Fruit fly (Drosophila melanogaster) whole organism, embryonic: ENCODE data around the gene Rpn9.
A peak's percentile ranks its signal among the peaks of the same experiment; 100 is the strongest.

Source experiments
- Ada2b ChIP-seq: fragments of 200-800 bp; sonication (Bioruptor generic); IDR thresholded peaks from 2 replicates; pipeline ENCODE4 v1.3.6; 2022; ENCODE audit warnings: missing biosample characterization, missing genetic modification characterization
- Atf-2 ChIP-seq: fragments of 200-800 bp; sonication (Bioruptor generic); optimal IDR thresholded peaks from 2 replicates; lab custom pipeline; 2016; ENCODE audit warnings: missing biosample characterization, missing genetic modification characterization
- CG10565 ChIP-seq: fragments of 200-800 bp; sonication (Bioruptor generic); optimal IDR thresholded peaks from 3 replicates; lab custom pipeline; 2016; ENCODE audit warnings: missing biosample characterization, mild to moderate bottlenecking, missing genetic modification characterization
- CG11093 ChIP-seq: fragments of 200-800 bp; sonication (Bioruptor generic); IDR thresholded peaks from 3 replicates; pipeline ENCODE4 v1.3.6; 2022; ENCODE audit warnings: missing biosample characterization, missing genetic modification characterization
- CG12071 ChIP-seq: fragments of 200-800 bp; sonication (Bioruptor generic); optimal IDR thresholded peaks from 3 replicates; lab custom pipeline; 2018; ENCODE audit warnings: missing biosample characterization, mild to moderate bottlenecking, missing genetic modification characterization
- CG1602 ChIP-seq: fragments of 200-800 bp; sonication (Bioruptor generic); optimal IDR thresholded peaks from 3 replicates; lab custom pipeline; 2016; ENCODE audit warnings: missing biosample characterization, missing genetic modification characterization
- CG16815 ChIP-seq: fragments of 200-800 bp; sonication (Bioruptor generic); optimal IDR thresholded peaks from 3 replicates; lab custom pipeline; 2017; ENCODE audit warnings: missing biosample characterization, mild to moderate bottlenecking, missing genetic modification characterization
- CG17568 ChIP-seq: fragments of 200-800 bp; sonication (Bioruptor generic); optimal IDR thresholded peaks from 2 replicates; lab custom pipeline; 2018; ENCODE audit warnings: missing biosample characterization, mild to moderate bottlenecking, missing genetic modification characterization, moderate library complexity
- CG18476 ChIP-seq: fragments of 200-800 bp; sonication (Bioruptor generic); optimal IDR thresholded peaks from 2 replicates; lab custom pipeline; 2016; ENCODE audit warnings: missing biosample characterization, mild to moderate bottlenecking, missing genetic modification characterization
- CG18764 ChIP-seq: fragments of 200-800 bp; sonication (Bioruptor generic); optimal IDR thresholded peaks from 3 replicates; lab custom pipeline; 2016; ENCODE audit warnings: missing biosample characterization, missing genetic modification characterization
- CG2116 ChIP-seq: fragments of 200-800 bp; sonication (Bioruptor generic); optimal IDR thresholded peaks from 3 replicates; lab custom pipeline; 2018; ENCODE audit warnings: missing biosample characterization, mild to moderate bottlenecking, missing genetic modification characterization
- CG2712 ChIP-seq: fragments of 200-800 bp; optimal IDR thresholded peaks from 3 replicates; lab custom pipeline; 2019; ENCODE audit warnings: missing biosample characterization, mild to moderate bottlenecking, missing genetic modification characterization, moderate library complexity
- CG33557 ChIP-seq: fragments of 200-800 bp; sonication (Bioruptor generic); optimal IDR thresholded peaks from 2 replicates; lab custom pipeline; 2019; ENCODE audit warnings: missing biosample characterization, mild to moderate bottlenecking, missing genetic modification characterization, moderate library complexity
- CG34224 ChIP-seq: fragments of 200-800 bp; sonication (Bioruptor generic); IDR thresholded peaks from 3 replicates; pipeline ENCODE4 v1.3.6; 2022; ENCODE audit warnings: missing biosample characterization, missing genetic modification characterization; ENCODE audit not compliant: partially characterized antibody
- CG4707 ChIP-seq: fragments of 200-800 bp; sonication (Bioruptor generic); optimal IDR thresholded peaks from 2 replicates; lab custom pipeline; 2018; ENCODE audit warnings: missing biosample characterization, mild to moderate bottlenecking, missing genetic modification characterization, moderate library complexity
- CG6683 ChIP-seq: fragments of 200-800 bp; sonication (Bioruptor generic); optimal IDR thresholded peaks from 2 replicates; lab custom pipeline; 2017; ENCODE audit warnings: missing biosample characterization, mild to moderate bottlenecking, missing genetic modification characterization, missing genetic modification reagents
- CG7786 ChIP-seq: fragments of 200-800 bp; sonication (Bioruptor generic); optimal IDR thresholded peaks from 2 replicates; lab custom pipeline; 2016; ENCODE audit warnings: missing biosample characterization, missing genetic modification characterization
- CG8359 ChIP-seq: fragments of 200-800 bp; sonication (Bioruptor generic); optimal IDR thresholded peaks from 2 replicates; lab custom pipeline; 2017; ENCODE audit warnings: missing biosample characterization, mild to moderate bottlenecking, missing genetic modification characterization, borderline replicate concordance
- CG8924 ChIP-seq: fragments of 200-800 bp; optimal IDR thresholded peaks from 3 replicates; lab custom pipeline; 2019; ENCODE audit warnings: missing biosample characterization, mild to moderate bottlenecking, missing genetic modification characterization, moderate library complexity
- CG9437 ChIP-seq: fragments of 200-800 bp; sonication (Bioruptor generic); optimal IDR thresholded peaks from 2 replicates; lab custom pipeline; 2018; ENCODE audit warnings: missing biosample characterization, mild to moderate bottlenecking, missing genetic modification characterization
- CG9817 ChIP-seq: fragments of 200-800 bp; sonication (Bioruptor generic); optimal IDR thresholded peaks from 2 replicates; lab custom pipeline; 2018; ENCODE audit warnings: missing biosample characterization, mild to moderate bottlenecking, missing genetic modification characterization, moderate library complexity
- CkIIα-i1 ChIP-seq: fragments of 200-800 bp; sonication (Bioruptor generic); IDR thresholded peaks from 2 replicates; pipeline ENCODE4 v1.3.6; 2022; ENCODE audit warnings: missing biosample characterization, missing genetic modification characterization
- D19A ChIP-seq: fragments of 200-800 bp; optimal IDR thresholded peaks from 3 replicates; lab custom pipeline; 2019; ENCODE audit warnings: missing biosample characterization, mild to moderate bottlenecking, missing genetic modification characterization, moderate library complexity
- D19B ChIP-seq: fragments of 200-800 bp; sonication (Bioruptor generic); optimal IDR thresholded peaks from 2 replicates; lab custom pipeline; 2017; ENCODE audit warnings: missing biosample characterization, mild to moderate bottlenecking, missing genetic modification characterization
- E2f1 ChIP-seq: fragments of 200-800 bp; sonication (Bioruptor generic); IDR thresholded peaks from 2 replicates; pipeline ENCODE4 v1.3.6; 2022; ENCODE audit warnings: missing biosample characterization, missing genetic modification characterization
- ERR ChIP-seq: fragments of 200-800 bp; sonication (Bioruptor generic); optimal IDR thresholded peaks from 2 replicates; lab custom pipeline; 2016; ENCODE audit warnings: missing biosample characterization, missing genetic modification characterization
- Myb ChIP-seq: fragments of 200-800 bp; sonication (Bioruptor generic); optimal IDR thresholded peaks from 2 replicates; lab custom pipeline; 2016; ENCODE audit warnings: missing biosample characterization, missing genetic modification characterization
- Pdp1 ChIP-seq, 2 experiments: fragments of 200-800 bp; sonication (Bioruptor generic); optimal IDR thresholded peaks; 3 replicates each; lab custom pipeline; 2016; ENCODE audit warnings: missing biosample characterization in 2 of 2, missing genetic modification characterization in 2 of 2, mild to moderate bottlenecking in 1 of 2, moderate library complexity in 1 of 2
- YL-1 ChIP-seq: fragments of 200-800 bp; sonication (Bioruptor generic); optimal IDR thresholded peaks from 3 replicates; lab custom pipeline; 2017; ENCODE audit warnings: missing biosample characterization, mild to moderate bottlenecking, missing genetic modification characterization
- ara ChIP-seq: fragments of 200-800 bp; sonication (Bioruptor generic); IDR thresholded peaks from 2 replicates; pipeline ENCODE4 v1.3.6; 2022; ENCODE audit warnings: missing biosample characterization, missing genetic modification characterization
- dmrt99B ChIP-seq: fragments of 200-800 bp; sonication (Bioruptor generic); optimal IDR thresholded peaks from 2 replicates; lab custom pipeline; 2018; ENCODE audit warnings: missing biosample characterization, mild to moderate bottlenecking, missing genetic modification characterization, moderate library complexity
- ems ChIP-seq: fragments of 200-800 bp; sonication (Bioruptor generic); optimal IDR thresholded peaks from 3 replicates; lab custom pipeline; 2016; ENCODE audit warnings: missing biosample characterization, missing genetic modification characterization
- eyg ChIP-seq: fragments of 200-800 bp; sonication (Bioruptor generic); optimal IDR thresholded peaks from 3 replicates; lab custom pipeline; 2016; ENCODE audit warnings: missing biosample characterization, missing genetic modification characterization
- gcm ChIP-seq: fragments of 200-800 bp; sonication (Bioruptor generic); optimal IDR thresholded peaks from 2 replicates; lab custom pipeline; 2019; ENCODE audit warnings: missing biosample characterization, mild to moderate bottlenecking, missing genetic modification characterization, moderate library complexity
- gcm2 ChIP-seq: fragments of 200-800 bp; sonication (Bioruptor generic); optimal IDR thresholded peaks from 2 replicates; lab custom pipeline; 2016; ENCODE audit warnings: missing biosample characterization, missing genetic modification characterization
- gsb ChIP-seq: fragments of 200-800 bp; sonication (Bioruptor generic); IDR thresholded peaks from 2 replicates; pipeline ENCODE4 v1.3.6; 2022; ENCODE audit warnings: missing biosample characterization, missing genetic modification characterization
- ham ChIP-seq: fragments of 200-800 bp; sonication (Bioruptor generic); IDR thresholded peaks from 2 replicates; pipeline ENCODE4 v1.3.6; 2022; ENCODE audit warnings: missing biosample characterization, missing genetic modification characterization
- her ChIP-seq: fragments of 200-800 bp; sonication (Bioruptor generic); optimal IDR thresholded peaks from 2 replicates; lab custom pipeline; 2016; ENCODE audit warnings: missing biosample characterization, missing genetic modification characterization
- jumu ChIP-seq: fragments of 200-800 bp; sonication (Bioruptor generic); optimal IDR thresholded peaks from 3 replicates; lab custom pipeline; 2016; ENCODE audit warnings: missing biosample characterization, missing genetic modification characterization
- ken ChIP-seq: fragments of 200-800 bp; sonication (Bioruptor generic); IDR thresholded peaks from 3 replicates; pipeline ENCODE4 v1.3.6; 2022; ENCODE audit warnings: missing biosample characterization, missing genetic modification characterization
- lab ChIP-seq: fragments of 200-800 bp; sonication (Bioruptor generic); optimal IDR thresholded peaks from 3 replicates; lab custom pipeline; 2017; ENCODE audit warnings: missing biosample characterization, missing genetic modification characterization, mild to moderate bottlenecking, moderate library complexity, missing genetic modification reagents
- nau ChIP-seq: fragments of 200-800 bp; sonication (Bioruptor generic); optimal IDR thresholded peaks from 3 replicates; lab custom pipeline; 2017; ENCODE audit warnings: missing biosample characterization, mild to moderate bottlenecking, missing genetic modification characterization, missing genetic modification reagents
- org-1 ChIP-seq: fragments of 200-800 bp; sonication (Bioruptor generic); optimal IDR thresholded peaks from 2 replicates; lab custom pipeline; 2017; ENCODE audit warnings: missing biosample characterization, missing genetic modification characterization
- row ChIP-seq: fragments of 200-800 bp; sonication (Bioruptor generic); IDR thresholded peaks from 3 replicates; pipeline ENCODE4 v1.3.6; 2022; ENCODE audit warnings: missing biosample characterization, missing genetic modification characterization
- seq ChIP-seq: fragments of 200-800 bp; sonication (Bioruptor generic); IDR thresholded peaks from 2 replicates; pipeline ENCODE4 v1.3.6; 2022; ENCODE audit warnings: missing biosample characterization, missing genetic modification characterization
- tgo ChIP-seq: fragments of 200-800 bp; sonication (Bioruptor generic); IDR thresholded peaks from 3 replicates; pipeline ENCODE4 v1.3.6; 2022; ENCODE audit warnings: missing biosample characterization, missing genetic modification characterization
- toy ChIP-seq: fragments of 200-800 bp; sonication (Bioruptor generic); IDR thresholded peaks from 2 replicates; pipeline ENCODE4 v1.3.6; 2022; ENCODE audit warnings: missing biosample characterization, missing genetic modification characterization
- trh ChIP-seq: fragments of 200-800 bp; sonication (Bioruptor generic); optimal IDR thresholded peaks from 2 replicates; lab custom pipeline; 2016; ENCODE audit warnings: missing biosample characterization, missing genetic modification characterization
- unc-4 ChIP-seq: fragments of 200-800 bp; sonication (Bioruptor generic); IDR thresholded peaks from 2 replicates; pipeline ENCODE4 v1.3.6; 2022; ENCODE audit warnings: missing biosample characterization, missing genetic modification characterization; ENCODE audit not compliant: partially characterized antibody

Gene Rpn9

dm6 chr3R:23723381-23724034 is 9.8 kb downstream of the Rpn9 start:
- TF ChIP-seq jumu (GFP tag; lab: Kevin White, UChicago) (peak; percentile 7), CG11093 (GFP tag; lab: Robert Waterston, UW) (no peak), CG4707 (GFP tag; lab: Kevin White, UChicago) (peak; percentile 59), CG1602 (no peak), ems (peak; percentile 23), trh (GFP tag; lab: Kevin White, UChicago) (peak; percentile 76), org-1 (GFP tag; lab: Kevin White, UChicago) (peak; percentile 46), gcm (GFP tag; lab: Kevin White, UChicago) (peak; percentile 26), CG8359 (GFP tag; lab: Kevin White, UChicago) (peak; percentile 52), ken (GFP tag; lab: Robert Waterston, UW) (0 out of 3 replicates have a peak, but pooled peaks have one; percentile 12), lab (peak; percentile 56), CG16815 (no peak), unc-4 (no peak), Ada2b (GFP tag; lab: Robert Waterston, UW) (peak; percentile 52), CG18764 (GFP tag; lab: Kevin White, UChicago) (no peak), seq (GFP tag; lab: Robert Waterston, UW) (peak; percentile 38; the same call in 1 of the 2 replicates), CG2116 (GFP tag; lab: Kevin White, UChicago) (no peak), Myb (GFP tag; lab: Kevin White, UChicago) (peak; percentile 22), E2f1 (GFP tag; lab: Robert Waterston, UW) (no peak), Atf-2 (no peak), ERR (GFP tag; lab: Kevin White, UChicago) (no peak), CG6683 (peak; percentile 78), CG9817 (tag; lab: Kevin White, UChicago) (peak; percentile 7), toy (GFP tag; lab: Robert Waterston, UW) (no peak; the same call in 1 of the 2 replicates), Pdp1 (GFP tag; optimal IDR thresholded peaks at IDR 0.05; lab: Kevin White, UChicago) (peak; percentile 29 to 89), CG2712 (tag; lab: Kevin White, UChicago) (peak; percentile 48), CG18476 (peak; percentile 37), D19B (no peak), dmrt99B (tag; lab: Kevin White, UChicago) (peak; percentile 53), CG9437 (GFP tag; lab: Kevin White, UChicago) (no peak), CG34224 (no peak), CG33557 (peak; percentile 30), ara (GFP tag; lab: Robert Waterston, UW) (peak; percentile 77), nau (GFP tag; lab: Kevin White, UChicago) (peak; percentile 70), gcm2 (GFP tag; lab: Kevin White, UChicago) (no peak), CG17568 (peak; percentile 48), ham (GFP tag; lab: Robert Waterston, UW) (0 out of 2 replicates have a peak, but pooled peaks have one; percentile 8), CG8924 (tag; lab: Kevin White, UChicago) (peak; percentile 39), CG7786 (GFP tag; lab: Kevin White, UChicago) (no peak), eyg (GFP tag; lab: Kevin White, UChicago) (peak; percentile 75), CG10565 (GFP tag; lab: Kevin White, UChicago) (no peak), CkIIα-i1 (GFP tag; lab: Robert Waterston, UW) (no peak; the same call in 1 of the 2 replicates), row (GFP tag; lab: Robert Waterston, UW) (no peak), CG12071 (peak; percentile 94), YL-1 (no peak), D19A (tag; lab: Kevin White, UChicago) (no peak), her (GFP tag; lab: Kevin White, UChicago) (peak; percentile 27), gsb (GFP tag; lab: Robert Waterston, UW) (peak; percentile 59; the same call in 1 of the 2 replicates), tgo (GFP tag; lab: Robert Waterston, UW) (peak; percentile 50; the same call in 2 of the 3 replicates)
